Fruit fly (Drosophila melanogaster): ENCODE results near the gene Alp11.

Gene Alp11

dm6 chrX:15622970-15623402 is 35.5 kb downstream of the Alp11 start (continued):
- peak; percentile 58 for TF ChIP-seq sug (tag; optimal IDR thresholded peaks at IDR 0.05)
- no peak for TF ChIP-seq CG7745 (tag; optimal IDR thresholded peaks at IDR 0.05)
- TF ChIP-seq zf30C (GFP tag; optimal IDR thresholded peaks at IDR 0.05), result no peak
- no peak for TF ChIP-seq gfzf (GFP tag; optimal IDR thresholded peaks at IDR 0.05)
- TF ChIP-seq CG31365 (tag; optimal IDR thresholded peaks at IDR 0.05), result peak; percentile 46
- peak; percentile 14 for TF ChIP-seq CG1647 (GFP tag; optimal IDR thresholded peaks at IDR 0.05)
- no peak for TF ChIP-seq hb (GFP tag; IDR thresholded peaks at IDR 0.05; ENCODE audit: partially characterized antibody)
- TF ChIP-seq crol (GFP tag; IDR thresholded peaks at IDR 0.05), result peak; percentile 43; the same call in 1 of the 2 replicates
- TF ChIP-seq CG17186 (GFP tag; optimal IDR thresholded peaks at IDR 0.05), result peak; percentile 12
- peak; percentile 41; the same call in 1 of the 2 replicates for TF ChIP-seq peb (GFP tag; IDR thresholded peaks at IDR 0.05)
- peak; percentile 56 for TF ChIP-seq CG10654 (GFP tag; optimal IDR thresholded peaks at IDR 0.05)
- peak; percentile 81 for TF ChIP-seq CG18599 (GFP tag; optimal IDR thresholded peaks at IDR 0.05)
- peak; percentile 18 for TF ChIP-seq chn (GFP tag; optimal IDR thresholded peaks at IDR 0.05)
- no peak for TF ChIP-seq lov (optimal IDR thresholded peaks at IDR 0.05)
- 0 out of 3 replicates have a peak, but pooled peaks have one; percentile 40 for TF ChIP-seq lov (GFP tag; IDR thresholded peaks at IDR 0.05)
- no peak for TF ChIP-seq nerfin-2 (GFP tag; IDR thresholded peaks at IDR 0.05; ENCODE audit: partially characterized antibody)
- no peak for TF ChIP-seq inv (GFP tag; IDR thresholded peaks at IDR 0.05; ENCODE audit: partially characterized antibody)
- TF ChIP-seq pfk (GFP tag; optimal IDR thresholded peaks at IDR 0.05), result peak; percentile 41
- peak; percentile 90 for TF ChIP-seq ttk (GFP tag; IDR thresholded peaks at IDR 0.05)
- TF ChIP-seq bab2 (GFP tag; optimal IDR thresholded peaks at IDR 0.05), result peak; percentile 74
- no peak for TF ChIP-seq Dfd (GFP tag; optimal IDR thresholded peaks at IDR 0.05)
- TF ChIP-seq slp2 (GFP tag; optimal IDR thresholded peaks at IDR 0.05), result peak; percentile 66
- TF ChIP-seq NC2α (GFP tag; optimal IDR thresholded peaks at IDR 0.05), result no peak
- TF ChIP-seq CG7372 (GFP tag; IDR thresholded peaks at IDR 0.05), result peak; percentile 86
- no peak for TF ChIP-seq da (GFP tag; optimal IDR thresholded peaks at IDR 0.05)
- no peak for TF ChIP-seq CG15479 (GFP tag; optimal IDR thresholded peaks at IDR 0.05)
- TF ChIP-seq CG8924 (tag; optimal IDR thresholded peaks at IDR 0.05), result peak; percentile 77
- TF ChIP-seq slou (GFP tag; optimal IDR thresholded peaks at IDR 0.05), result peak; percentile 55
- peak; percentile 83 for TF ChIP-seq CG17328 (GFP tag; IDR thresholded peaks at IDR 0.05)
- no peak for TF ChIP-seq CG6765 (GFP tag; optimal IDR thresholded peaks at IDR 0.05)
- peak; percentile 82; the same call in 2 of the 3 replicates for TF ChIP-seq CG6175 (GFP tag; IDR thresholded peaks at IDR 0.05)
- TF ChIP-seq CG32532 (GFP tag; IDR thresholded peaks at IDR 0.05), result peak; percentile 89
- peak; percentile 83 for TF ChIP-seq seq (GFP tag; IDR thresholded peaks at IDR 0.05)
- peak; percentile 78 for TF ChIP-seq otp (GFP tag; IDR thresholded peaks at IDR 0.05)
- peak; percentile 92 for TF ChIP-seq lmd (GFP tag; IDR thresholded peaks at IDR 0.05)
- peak; percentile 39 for TF ChIP-seq psq (GFP tag; optimal IDR thresholded peaks at IDR 0.05)
- TF ChIP-seq CG3407 (GFP tag; optimal IDR thresholded peaks at IDR 0.05), result peak; percentile 42
- peak; percentile 62 for TF ChIP-seq CG12391 (tag; optimal IDR thresholded peaks at IDR 0.05)
- peak; percentile 85 for TF ChIP-seq Sox102F (GFP tag; optimal IDR thresholded peaks at IDR 0.05)
- peak; percentile 79 for TF ChIP-seq onecut (GFP tag; IDR thresholded peaks at IDR 0.05)
- TF ChIP-seq tup (GFP tag; optimal IDR thresholded peaks at IDR 0.05), result no peak
- no peak for TF ChIP-seq trem (tag; optimal IDR thresholded peaks at IDR 0.05)
- TF ChIP-seq corto (GFP tag; optimal IDR thresholded peaks at IDR 0.05), result peak; percentile 54
- TF ChIP-seq gt (GFP tag; IDR thresholded peaks at IDR 0.05), result 0 out of 2 replicates have a peak, but pooled peaks have one; percentile 15
- TF ChIP-seq tap (tag; optimal IDR thresholded peaks at IDR 0.05), result peak; percentile 77
- TF ChIP-seq stwl (tag; optimal IDR thresholded peaks at IDR 0.05), result no peak
- no peak for TF ChIP-seq pzg (GFP tag; optimal IDR thresholded peaks at IDR 0.05)
- no peak for TF ChIP-seq sc (optimal IDR thresholded peaks at IDR 0.05)
- peak; percentile 36 for TF ChIP-seq sc (GFP tag; optimal IDR thresholded peaks at IDR 0.05)
- no peak for TF ChIP-seq CG9797 (GFP tag; optimal IDR thresholded peaks at IDR 0.05)
- TF ChIP-seq CG12299 (tag; optimal IDR thresholded peaks at IDR 0.05), result no peak

All from whole organism, embryonic.